Worm (Caenorhabditis elegans) whole organism, L1 larva: ENCODE results near the gene cdt-2.

ENCODE experiments used
- C16A3.4 ChIP-seq: fragments of 150-350 bp; optimal IDR thresholded peaks from 2 replicates; lab custom pipeline; 2014; ENCODE audit warnings: missing biosample characterization, missing genetic modification characterization
- Y116A8C.19 ChIP-seq: sonication (generic microtip); optimal IDR thresholded peaks from 2 replicates; lab custom pipeline; 2016; ENCODE audit warnings: missing compliant biosample characterization, missing genetic modification characterization, borderline replicate concordance
- aha-1 ChIP-seq: fragments of 150-350 bp; optimal IDR thresholded peaks from 2 replicates; lab custom pipeline; 2014; ENCODE audit warnings: missing biosample characterization, missing genetic modification characterization
- aly-2 ChIP-seq: fragments of 150-350 bp; optimal IDR thresholded peaks from 2 replicates; lab custom pipeline; 2014; ENCODE audit warnings: missing biosample characterization, missing genetic modification characterization
- blmp-1 ChIP-seq: fragments of 150-350 bp; optimal IDR thresholded peaks from 2 replicates; lab custom pipeline; 2014; ENCODE audit warnings: missing biosample characterization, missing genetic modification characterization
- ceh-63 ChIP-seq: fragments of 200-800 bp; sonication (Bioruptor generic); optimal IDR thresholded peaks from 2 replicates; lab custom pipeline; 2018; ENCODE audit warnings: mild to moderate bottlenecking, missing genetic modification characterization, missing compliant biosample characterization
- ceh-82 ChIP-seq, 3 experiments: fragments of 150-350 bp in 1 of 3; sonication (generic microtip) in 2 of 3; optimal IDR thresholded peaks; 2 replicates each; lab custom pipeline; 2014 to 2017; ENCODE audit warnings: missing biosample characterization in 3 of 3, missing genetic modification characterization in 3 of 3
- ceh-88 ChIP-seq: fragments of 200-800 bp; sonication (Bioruptor generic); IDR thresholded peaks from 2 replicates; pipeline ENCODE4 v1.3.6; 2022; ENCODE audit warnings: missing genetic modification characterization, missing compliant biosample characterization
- ceh-90 ChIP-seq: sonication (generic microtip); optimal IDR thresholded peaks from 2 replicates; lab custom pipeline; 2016; ENCODE audit warnings: missing genetic modification characterization, missing compliant biosample characterization
- dpl-1 ChIP-seq, 3 experiments: fragments of 150-350 bp in 2 of 3; sonication (generic microtip) in 1 of 3; optimal IDR thresholded peaks; 2 replicates each; lab custom pipeline; 2014 to 2017; ENCODE audit warnings: missing biosample characterization in 3 of 3, missing genetic modification characterization in 3 of 3, missing genetic modification reagents in 3 of 3
- egl-13 ChIP-seq: sonication (generic microtip); optimal IDR thresholded peaks from 2 replicates; lab custom pipeline; 2016; ENCODE audit warnings: missing genotype, missing genetic modification reagents, missing genetic modification characterization, missing compliant biosample characterization
- fkh-10 ChIP-seq: sonication (generic microtip); optimal IDR thresholded peaks from 2 replicates; lab custom pipeline; 2017; ENCODE audit warnings: missing biosample characterization, missing genetic modification reagents, missing genetic modification characterization
- fkh-4 ChIP-seq: sonication (generic microtip); optimal IDR thresholded peaks from 2 replicates; lab custom pipeline; 2016; ENCODE audit warnings: missing compliant biosample characterization, missing genetic modification characterization, borderline replicate concordance
- fkh-8 ChIP-seq: sonication (generic microtip); optimal IDR thresholded peaks from 2 replicates; lab custom pipeline; 2016; ENCODE audit warnings: mild to moderate bottlenecking, missing genetic modification characterization, missing compliant biosample characterization
- isw-1 ChIP-seq: fragments of 200-800 bp; sonication (Bioruptor generic); IDR thresholded peaks from 2 replicates; pipeline ENCODE4 v1.3.6; 2022; ENCODE audit warnings: missing genetic modification characterization, missing compliant biosample characterization
- lin-13 ChIP-seq: fragments of 150-350 bp; optimal IDR thresholded peaks from 2 replicates; lab custom pipeline; 2014; ENCODE audit warnings: missing biosample characterization, missing genetic modification reagents, missing genetic modification characterization
- lin-14 ChIP-seq: fragments of 200-800 bp; sonication (Bioruptor generic); optimal IDR thresholded peaks from 2 replicates; lab custom pipeline; 2018; ENCODE audit warnings: mild to moderate bottlenecking, missing genetic modification characterization, moderate library complexity, missing compliant biosample characterization
- lin-39 ChIP-seq: fragments of 150-350 bp; optimal IDR thresholded peaks from 2 replicates; lab custom pipeline; 2014; ENCODE audit warnings: missing biosample characterization, missing genetic modification reagents, missing genetic modification characterization
- mep-1 ChIP-seq: fragments of 150-350 bp; optimal IDR thresholded peaks from 2 replicates; lab custom pipeline; 2014; ENCODE audit warnings: missing biosample characterization, missing genetic modification characterization
- nhr-11 ChIP-seq: fragments of 150-350 bp; optimal IDR thresholded peaks from 2 replicates; lab custom pipeline; 2014; ENCODE audit warnings: missing biosample characterization, missing genetic modification characterization
- nhr-237 ChIP-seq: fragments of 150-350 bp; optimal IDR thresholded peaks from 2 replicates; lab custom pipeline; 2014; ENCODE audit warnings: missing biosample characterization, missing genetic modification characterization
- nhr-28 ChIP-seq: fragments of 150-350 bp; optimal IDR thresholded peaks from 2 replicates; lab custom pipeline; 2014; ENCODE audit warnings: missing biosample characterization, missing genetic modification characterization
- nhr-47 ChIP-seq: sonication (generic microtip); optimal IDR thresholded peaks from 2 replicates; lab custom pipeline; 2016; ENCODE audit warnings: mild to moderate bottlenecking, missing genetic modification characterization, moderate library complexity, missing compliant biosample characterization
- nhr-71 ChIP-seq: sonication (generic microtip); optimal IDR thresholded peaks from 2 replicates; lab custom pipeline; 2016; ENCODE audit warnings: mild to moderate bottlenecking, missing genetic modification characterization, moderate library complexity, missing compliant biosample characterization
- nhr-90 ChIP-seq: sonication (generic microtip); optimal IDR thresholded peaks from 2 replicates; lab custom pipeline; 2016; ENCODE audit warnings: mild to moderate bottlenecking, missing genetic modification characterization, missing compliant biosample characterization; ENCODE audit not compliant: poor library complexity
- pax-3 ChIP-seq: fragments of 200-800 bp; sonication (Bioruptor generic); optimal IDR thresholded peaks from 2 replicates; lab custom pipeline; 2018; ENCODE audit warnings: mild to moderate bottlenecking, missing genetic modification characterization, moderate library complexity, missing compliant biosample characterization
- pqm-1 ChIP-seq: sonication (generic microtip); optimal IDR thresholded peaks from 3 replicates; lab custom pipeline; 2017; ENCODE audit warnings: missing biosample characterization, missing genetic modification characterization
- rnt-1 ChIP-seq: sonication (generic microtip); optimal IDR thresholded peaks from 2 replicates; lab custom pipeline; 2016; ENCODE audit warnings: mild to moderate bottlenecking, missing genetic modification characterization, moderate library complexity, missing compliant biosample characterization
- skn-1 ChIP-seq: fragments of 150-350 bp; optimal IDR thresholded peaks from 2 replicates; lab custom pipeline; 2014; ENCODE audit warnings: missing biosample characterization, missing genetic modification characterization
- snpc-4 ChIP-seq: fragments of 150-350 bp; optimal IDR thresholded peaks from 2 replicates; lab custom pipeline; 2014; ENCODE audit warnings: missing biosample characterization, missing genetic modification characterization
- sox-4 ChIP-seq: sonication (generic microtip); optimal IDR thresholded peaks from 2 replicates; lab custom pipeline; 2016; ENCODE audit warnings: missing genetic modification characterization, missing compliant biosample characterization
- sup-37 ChIP-seq: fragments of 200-800 bp; sonication (Bioruptor generic); optimal IDR thresholded peaks from 2 replicates; lab custom pipeline; 2018; ENCODE audit warnings: mild to moderate bottlenecking, missing genetic modification characterization, missing compliant biosample characterization
- swsn-7 ChIP-seq: sonication (generic microtip); optimal IDR thresholded peaks from 2 replicates; lab custom pipeline; 2016; ENCODE audit warnings: missing genetic modification characterization, missing compliant biosample characterization
- tbx-2 ChIP-seq: sonication (generic microtip); optimal IDR thresholded peaks from 2 replicates; lab custom pipeline; 2016; ENCODE audit warnings: missing genetic modification characterization, missing compliant biosample characterization
- tlp-1 ChIP-seq: fragments of 150-350 bp; optimal IDR thresholded peaks from 2 replicates; lab custom pipeline; 2014; ENCODE audit warnings: missing biosample characterization, missing genetic modification characterization
- unc-130 ChIP-seq: fragments of 150-350 bp; optimal IDR thresholded peaks from 2 replicates; lab custom pipeline; 2017; ENCODE audit warnings: missing biosample characterization, missing genetic modification characterization, inconsistent platforms
- unc-30 ChIP-seq: sonication (generic microtip); optimal IDR thresholded peaks from 2 replicates; lab custom pipeline; 2017; ENCODE audit warnings: missing biosample characterization, missing genetic modification characterization
- unc-62 ChIP-seq: fragments of 150-350 bp; optimal IDR thresholded peaks from 2 replicates; lab custom pipeline; 2014; ENCODE audit warnings: missing biosample characterization, missing genetic modification reagents, missing genetic modification characterization
- unc-86 ChIP-seq: sonication (generic microtip); optimal IDR thresholded peaks from 2 replicates; lab custom pipeline; 2016; ENCODE audit warnings: missing genetic modification characterization, missing compliant biosample characterization
- unc-98 ChIP-seq: fragments of 200-800 bp; sonication (Bioruptor generic); IDR thresholded peaks from 2 replicates; pipeline ENCODE4 v1.3.6; 2022; ENCODE audit warnings: missing genetic modification characterization, missing compliant biosample characterization
- vab-15 ChIP-seq: sonication (generic microtip); optimal IDR thresholded peaks from 2 replicates; lab custom pipeline; 2017; ENCODE audit warnings: missing genotype, mild to moderate bottlenecking, missing genetic modification characterization, missing compliant biosample characterization
- xbp-1 ChIP-seq: sonication (generic microtip); optimal IDR thresholded peaks from 2 replicates; lab custom pipeline; 2016; ENCODE audit warnings: missing genetic modification characterization, missing compliant biosample characterization
- zip-4 ChIP-seq: fragments of 200-800 bp; sonication (Bioruptor generic); optimal IDR thresholded peaks from 2 replicates; lab custom pipeline; 2018; ENCODE audit warnings: mild to moderate bottlenecking, missing genetic modification characterization, moderate library complexity, missing compliant biosample characterization

cdt-2 gene

ce11 chrV:15012542-15013301 is 21.8 kb upstream of the cdt-2 start (continued):
- TF ChIP-seq egl-13 (tag; lab: Kevin White, UChicago), result no peak
- no peak for TF ChIP-seq Y116A8C.19 (tag; lab: Kevin White, UChicago)
- TF ChIP-seq rnt-1, result peak; percentile 70
- TF ChIP-seq, all 84 proteins: peak for 9

DNA sequence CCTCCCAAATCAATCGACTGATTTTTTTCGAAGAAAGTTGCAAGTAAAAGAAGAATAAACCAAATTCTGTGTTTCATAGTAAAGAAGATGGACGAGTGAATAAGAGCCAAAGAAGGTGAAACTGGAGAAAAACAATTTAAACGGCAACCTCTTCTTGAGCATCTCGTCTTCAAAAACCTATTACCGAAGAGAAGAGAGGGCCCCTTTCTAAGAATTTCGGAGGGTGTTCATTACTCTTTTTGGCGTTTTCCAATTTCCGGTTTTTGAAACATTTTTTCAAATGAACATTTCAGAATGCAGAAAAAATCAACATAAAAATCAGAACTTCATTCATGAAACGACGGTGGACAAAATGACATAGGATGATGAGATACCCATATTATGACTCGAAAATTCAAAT is 20.6 kb upstream of the cdt-2 start, which contains the start of gene nmr-2:
TSS of gene nmr-2 (minus strand) at position 101 of the 400 bp plus-strand sequence.
- TF ChIP-seq mep-1 (tag; lab: Kevin White, UChicago), result no peak
- no peak for TF ChIP-seq blmp-1 (tag; lab: Kevin White, UChicago)
- TF ChIP-seq aly-2 (tag; lab: Kevin White, UChicago), result no peak
- TF ChIP-seq C16A3.4 (tag; lab: Kevin White, UChicago), result no peak
- no peak for TF ChIP-seq ceh-88 (GFP tag; lab: Robert Waterston, UW)

DNA sequence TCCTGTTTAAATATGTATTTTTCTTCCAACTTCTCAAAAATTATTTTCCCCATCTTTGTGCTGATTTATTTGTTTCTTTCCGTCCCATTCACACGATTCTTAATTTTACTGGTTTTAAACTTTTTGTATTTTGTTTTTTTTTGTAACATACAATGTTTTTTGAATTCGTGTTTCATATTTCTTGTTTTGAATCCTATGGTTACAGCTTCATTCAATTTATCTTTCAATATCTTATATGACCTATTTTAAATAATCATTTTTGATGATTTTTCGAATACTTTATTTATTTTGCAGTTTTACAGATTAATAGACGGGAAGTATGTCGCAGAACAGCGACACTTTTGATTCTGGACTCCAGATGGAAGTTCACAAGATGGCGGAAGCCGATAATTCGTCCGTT is 13.9 kb upstream of the cdt-2 start, which contains the start of gene hrde-2:
TSS of gene hrde-2 (plus strand) at position 301 of the 400 bp plus-strand sequence.
- TF ChIP-seq vab-15 (tag; lab: Kevin White, UChicago) (no peak), skn-1 (tag; lab: Kevin White, UChicago) (no peak), fkh-10 (GFP tag; lab: Kevin White, UChicago) (no peak), swsn-7 (tag; lab: Kevin White, UChicago) (no peak), unc-130 (tag; lab: Kevin White, UChicago) (no peak), ceh-63 (no peak), lin-13 (no peak), rnt-1 (no peak), tlp-1 (tag; lab: Kevin White, UChicago) (no peak), nhr-237 (tag; lab: Kevin White, UChicago) (no peak), snpc-4 (tag; lab: Kevin White, UChicago) (no peak), unc-30 (tag; lab: Kevin White, UChicago) (no peak), egl-13 (tag; lab: Kevin White, UChicago) (no peak), nhr-28 (no peak), isw-1 (GFP tag; lab: Robert Waterston, UW) (no peak), fkh-8 (no peak)

DNA sequence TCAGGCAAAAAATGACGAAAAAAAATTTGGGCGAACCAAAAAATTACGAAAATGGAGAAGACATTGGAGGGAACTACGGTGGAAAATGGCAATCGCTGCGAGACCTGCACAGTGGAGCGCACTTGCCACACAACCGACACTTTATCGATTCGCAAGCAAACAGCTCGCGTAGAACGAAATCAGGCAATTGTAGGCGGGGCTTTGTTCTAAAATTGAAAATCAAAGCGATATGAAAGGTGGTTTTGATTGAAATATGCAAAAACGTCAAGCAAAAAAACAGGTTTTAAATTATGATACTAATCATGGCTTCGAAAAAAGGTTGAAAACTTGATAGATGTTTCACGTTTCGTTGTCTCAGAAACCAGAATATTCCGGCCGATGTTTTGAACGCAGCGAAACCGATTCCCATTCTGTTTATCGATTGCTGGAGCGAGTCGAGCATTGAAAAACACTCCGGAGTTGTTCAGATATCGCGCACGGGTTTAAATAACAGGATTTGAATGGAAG is 11.3 kb upstream of the cdt-2 start, which contains the start of the genes fib-1 and mut-15:
TSS of gene fib-1 (minus strand) at position 40 of the 507 bp plus-strand sequence.
TSS of gene mut-15 (plus strand) at position 360 of the 507 bp plus-strand sequence.
- TF ChIP-seq ceh-82 (tag; optimal IDR thresholded peaks at IDR 0.05; lab: Kevin White, UChicago), result peak; percentile 88 to 97 (median 90)
- peak; percentile 96 for TF ChIP-seq nhr-47 (tag; lab: Kevin White, UChicago)
- peak; percentile 96 for TF ChIP-seq isw-1 (GFP tag; lab: Robert Waterston, UW)
- peak; percentile 99 for TF ChIP-seq pax-3 (tag; lab: Kevin White, UChicago)
- peak; percentile 94 for TF ChIP-seq xbp-1 (tag; lab: Kevin White, UChicago)
- TF ChIP-seq unc-98 (GFP tag; lab: Robert Waterston, UW), result peak; percentile 70
- TF ChIP-seq swsn-7 (tag; lab: Kevin White, UChicago), result peak; percentile 95
- peak; percentile 53 for TF ChIP-seq nhr-237 (tag; lab: Kevin White, UChicago)
- TF ChIP-seq unc-86, result peak; percentile 88
- peak; percentile 96 for TF ChIP-seq nhr-71
- TF ChIP-seq skn-1 (tag; lab: Kevin White, UChicago), result peak; percentile 90
- TF ChIP-seq nhr-90 (tag; lab: Kevin White, UChicago), result peak; percentile 94
- TF ChIP-seq lin-39 (tag; lab: Kevin White, UChicago), result peak; percentile 59
- peak; percentile 94 for TF ChIP-seq lin-14
- TF ChIP-seq tbx-2 (tag; lab: Kevin White, UChicago), result peak; percentile 93
- TF ChIP-seq snpc-4 (tag; lab: Kevin White, UChicago), result peak; percentile 85
- TF ChIP-seq dpl-1 (GFP tag; optimal IDR thresholded peaks at IDR 0.05; lab: Kevin White, UChicago), result peak; percentile 85 to 87 (median 85)
- peak; percentile 88 for TF ChIP-seq lin-13
- peak; percentile 55 for TF ChIP-seq nhr-11 (tag; lab: Kevin White, UChicago)
- peak; percentile 77 for TF ChIP-seq ceh-88 (GFP tag; lab: Robert Waterston, UW)
- TF ChIP-seq ceh-63, result peak; percentile 78
- peak; percentile 2 for TF ChIP-seq aha-1
- peak; percentile 53 for TF ChIP-seq sup-37 (GFP tag; lab: Kevin White, UChicago)
- TF ChIP-seq fkh-4, result peak; percentile 81
- TF ChIP-seq tlp-1 (tag; lab: Kevin White, UChicago), result no peak
- TF ChIP-seq sox-4 (tag; lab: Kevin White, UChicago), result peak; percentile 87
- peak; percentile 92 for TF ChIP-seq vab-15 (tag; lab: Kevin White, UChicago)
- TF ChIP-seq pqm-1 (tag; lab: Kevin White, UChicago), result no peak
- peak; percentile 74 for TF ChIP-seq ceh-90 (tag; lab: Kevin White, UChicago)
- peak; percentile 97 for TF ChIP-seq rnt-1
- TF ChIP-seq unc-62 (GFP tag; lab: Kevin White, UChicago), result no peak
- TF ChIP-seq zip-4, result peak; percentile 67
